Worm (Caenorhabditis elegans) whole organism, L4 larva: Measurements from ENCODE around the gene F33C8.4.
A peak's percentile ranks its signal among the peaks of the same experiment; 100 is the strongest.

ENCODE experiments used
- F10B5.3 ChIP-seq: sonication (generic microtip); optimal IDR thresholded peaks from 2 replicates; lab custom pipeline; 2016; ENCODE audit warnings: mild to moderate bottlenecking, missing genetic modification characterization, missing compliant biosample characterization
- F26F4.8 ChIP-seq: fragments of 200-800 bp; sonication (Bioruptor generic); conservative IDR thresholded peaks from 2 replicates; pipeline ENCODE4 v1.3.6; 2022; ENCODE audit warnings: missing genetic modification characterization, missing compliant biosample characterization
- T20F7.1 ChIP-seq: fragments of 200-800 bp; sonication (Bioruptor generic); optimal IDR thresholded peaks from 2 replicates; lab custom pipeline; 2018; ENCODE audit warnings: mild to moderate bottlenecking, missing genetic modification characterization, missing compliant biosample characterization
- Y105C5A.15 ChIP-seq: fragments of 200-800 bp; sonication (Bioruptor generic); IDR thresholded peaks from 2 replicates; pipeline ENCODE4 v1.3.6; 2022; ENCODE audit warnings: missing genetic modification characterization, missing compliant biosample characterization
- Y48G9A.11 ChIP-seq: fragments of 200-800 bp; sonication (Bioruptor generic); IDR thresholded peaks from 2 replicates; pipeline ENCODE4 v1.3.6; 2022; ENCODE audit warnings: missing genetic modification reagents, missing genetic modification characterization, missing compliant biosample characterization
- aly-2 ChIP-seq: sonication (generic microtip); optimal IDR thresholded peaks from 2 replicates; lab custom pipeline; 2018; ENCODE audit warnings: missing biosample characterization, missing genetic modification characterization
- attf-4 ChIP-seq: sonication (generic microtip); optimal IDR thresholded peaks from 3 replicates; lab custom pipeline; 2017; ENCODE audit warnings: missing biosample characterization, missing genetic modification characterization
- ceh-28 ChIP-seq: fragments of 150-350 bp; optimal IDR thresholded peaks from 2 replicates; lab custom pipeline; 2014; ENCODE audit warnings: missing biosample characterization, missing genetic modification reagents, missing genetic modification characterization
- ceh-32 ChIP-seq: sonication (generic microtip); optimal IDR thresholded peaks from 2 replicates; lab custom pipeline; 2016; ENCODE audit warnings: mild to moderate bottlenecking, missing genetic modification characterization, missing compliant biosample characterization; ENCODE audit not compliant: poor library complexity
- ceh-44 ChIP-seq: fragments of 200-800 bp; sonication (Bioruptor generic); IDR thresholded peaks from 2 replicates; pipeline ENCODE4 v1.3.6; 2022; ENCODE audit warnings: missing genetic modification reagents, missing genetic modification characterization, missing compliant biosample characterization
- ceh-82 ChIP-seq: sonication (generic microtip); optimal IDR thresholded peaks from 2 replicates; lab custom pipeline; 2017; ENCODE audit warnings: missing biosample characterization, missing genetic modification characterization
- cey-2 ChIP-seq: sonication (generic microtip); optimal IDR thresholded peaks from 3 replicates; lab custom pipeline; 2017; ENCODE audit warnings: missing genetic modification characterization, mild to moderate bottlenecking, missing compliant biosample characterization, antibody characterized with exemption, borderline replicate concordance; ENCODE audit not compliant: insufficient read depth
- daf-12 ChIP-seq: fragments of 150-350 bp; optimal IDR thresholded peaks from 2 replicates; lab custom pipeline; 2014; ENCODE audit warnings: missing biosample characterization, missing genetic modification reagents, missing genetic modification characterization
- daf-16 ChIP-seq, 3 experiments: sonication (generic microtip); optimal IDR thresholded peaks; 2 replicates each; lab custom pipeline; 2016 to 2017; ENCODE audit warnings: missing genetic modification characterization in 3 of 3, missing genetic modification reagents in 3 of 3, mild to moderate bottlenecking in 2 of 3, missing compliant biosample characterization in 2 of 3, missing biosample characterization in 1 of 3, moderate library complexity in 1 of 3
- daf-8 ChIP-seq: fragments of 200-800 bp; sonication (Bioruptor generic); IDR thresholded peaks from 2 replicates; pipeline ENCODE4 v1.3.6; 2022; ENCODE audit warnings: missing genetic modification characterization, missing compliant biosample characterization
- dpl-1 ChIP-seq: fragments of 150-350 bp; optimal IDR thresholded peaks from 2 replicates; lab custom pipeline; 2014; ENCODE audit warnings: missing biosample characterization, missing genetic modification reagents, missing genetic modification characterization
- duxl-1 ChIP-seq: sonication (generic microtip); optimal IDR thresholded peaks from 2 replicates; lab custom pipeline; 2016; ENCODE audit warnings: mild to moderate bottlenecking, missing genetic modification characterization, moderate library complexity, missing compliant biosample characterization; ENCODE audit not compliant: poor library complexity
- dve-1 ChIP-seq: sonication (generic microtip); optimal IDR thresholded peaks from 2 replicates; lab custom pipeline; 2017; ENCODE audit warnings: antibody characterized with exemption, mild to moderate bottlenecking, missing genetic modification characterization, missing compliant biosample characterization; ENCODE audit not compliant: insufficient read depth
- egl-27 ChIP-seq: sonication (generic microtip); optimal IDR thresholded peaks from 3 replicates; lab custom pipeline; 2017; ENCODE audit warnings: missing biosample characterization, missing genetic modification reagents, missing genetic modification characterization
- egl-43 ChIP-seq: fragments of 200-800 bp; sonication (Bioruptor generic); IDR thresholded peaks from 2 replicates; pipeline ENCODE4 v1.3.6; 2022; ENCODE audit warnings: missing genetic modification reagents, missing genetic modification characterization, missing compliant biosample characterization
- fkh-10 ChIP-seq: fragments of 150-350 bp; optimal IDR thresholded peaks from 2 replicates; lab custom pipeline; 2014; ENCODE audit warnings: missing biosample characterization, missing genetic modification reagents, missing genetic modification characterization
- hif-1 ChIP-seq, 2 experiments: sonication (generic microtip); optimal IDR thresholded peaks; 2 replicates each; lab custom pipeline; 2016 to 2017; ENCODE audit warnings: missing compliant biosample characterization in 2 of 2, missing genetic modification characterization in 2 of 2, missing genetic modification reagents in 2 of 2, missing genotype in 2 of 2, mild to moderate bottlenecking in 1 of 2
- lin-1 ChIP-seq: fragments of 200-800 bp; sonication (Bioruptor generic); IDR thresholded peaks from 2 replicates; pipeline ENCODE4 v1.3.6; 2022; ENCODE audit warnings: missing genetic modification reagents, missing genetic modification characterization, missing compliant biosample characterization
- lin-29 ChIP-seq: fragments of 200-800 bp; sonication (Bioruptor generic); IDR thresholded peaks from 2 replicates; pipeline ENCODE4 v1.3.6; 2022; ENCODE audit warnings: missing genetic modification reagents, missing genetic modification characterization, missing compliant biosample characterization
- lin-38 ChIP-seq: fragments of 200-800 bp; sonication (Bioruptor generic); IDR thresholded peaks from 2 replicates; pipeline ENCODE4 v1.3.6; 2022; ENCODE audit warnings: missing genetic modification reagents, missing genetic modification characterization, missing compliant biosample characterization
- madf-5 ChIP-seq, 2 experiments: fragments of 200-800 bp; sonication (Bioruptor generic); IDR thresholded peaks; 2 replicates each; pipeline ENCODE4 v1.3.6; 2022; ENCODE audit warnings: missing compliant biosample characterization in 2 of 2, missing genetic modification characterization in 2 of 2
- mdl-1 ChIP-seq, 2 experiments: fragments of 150-350 bp in 1 of 2; sonication (generic microtip) in 1 of 2; optimal IDR thresholded peaks; 2 replicates each; lab custom pipeline; 2014 to 2017; ENCODE audit warnings: missing biosample characterization in 2 of 2, missing genetic modification characterization in 2 of 2
- mdt-29 ChIP-seq: fragments of 200-800 bp; sonication (Bioruptor generic); IDR thresholded peaks from 2 replicates; pipeline ENCODE4 v1.3.6; 2022; ENCODE audit warnings: missing genetic modification reagents, missing genetic modification characterization, missing compliant biosample characterization
- nhr-111 ChIP-seq: fragments of 200-800 bp; sonication (Bioruptor generic); optimal IDR thresholded peaks from 2 replicates; lab custom pipeline; 2018; ENCODE audit warnings: mild to moderate bottlenecking, missing genetic modification characterization, missing compliant biosample characterization
- nhr-25 ChIP-seq: sonication (generic microtip); optimal IDR thresholded peaks from 2 replicates; lab custom pipeline; 2017; ENCODE audit warnings: missing genetic modification characterization, mild to moderate bottlenecking, missing compliant biosample characterization, antibody characterized with exemption, moderate library complexity, borderline replicate concordance; ENCODE audit not compliant: insufficient read depth
- nhr-42 ChIP-seq: fragments of 200-800 bp; sonication (Bioruptor generic); IDR thresholded peaks from 2 replicates; pipeline ENCODE4 v1.3.6; 2022; ENCODE audit warnings: missing genetic modification characterization, missing compliant biosample characterization
- nhr-48 ChIP-seq: sonication (generic microtip); optimal IDR thresholded peaks from 2 replicates; lab custom pipeline; 2016; ENCODE audit warnings: mild to moderate bottlenecking, missing genetic modification characterization, missing compliant biosample characterization
- nhr-6 ChIP-seq: fragments of 150-350 bp; optimal IDR thresholded peaks from 2 replicates; lab custom pipeline; 2014; ENCODE audit warnings: missing biosample characterization, missing genetic modification characterization
- nhr-76 ChIP-seq: fragments of 150-350 bp; optimal IDR thresholded peaks from 2 replicates; lab custom pipeline; 2014; ENCODE audit warnings: missing biosample characterization, missing genetic modification characterization
- set-16 ChIP-seq: fragments of 200-800 bp; sonication (Bioruptor generic); IDR thresholded peaks from 2 replicates; pipeline ENCODE4 v1.3.6; 2022; ENCODE audit warnings: missing genetic modification reagents, missing genetic modification characterization, missing compliant biosample characterization
- spr-3 ChIP-seq: fragments of 200-800 bp; sonication (Bioruptor generic); optimal IDR thresholded peaks from 2 replicates; lab custom pipeline; 2018; ENCODE audit warnings: mild to moderate bottlenecking, missing genetic modification characterization, missing compliant biosample characterization
- tra-1 ChIP-seq: fragments of 200-800 bp; sonication (Bioruptor generic); IDR thresholded peaks from 2 replicates; pipeline ENCODE4 v1.3.6; 2022; ENCODE audit warnings: missing genetic modification reagents, missing genetic modification characterization, missing compliant biosample characterization
- unc-130 ChIP-seq: sonication (generic microtip); optimal IDR thresholded peaks from 2 replicates; lab custom pipeline; 2016; ENCODE audit warnings: missing genetic modification reagents, missing genetic modification characterization, missing compliant biosample characterization
- unc-39 ChIP-seq: sonication (generic microtip); optimal IDR thresholded peaks from 2 replicates; lab custom pipeline; 2017; ENCODE audit warnings: missing biosample characterization, missing genetic modification characterization
- unc-62 ChIP-seq, 3 experiments: fragments of 150-350 bp in 1 of 3; sonication (generic microtip); optimal IDR thresholded peaks in 2 of 3; peaks in 1 of 3; 1 replicate in 1 of 3; 2 replicates in 2 of 3; lab custom pipeline; 2014 to 2017; ENCODE audit warnings: missing biosample characterization in 3 of 3, missing genetic modification characterization in 3 of 3, missing genetic modification reagents in 3 of 3, missing genotype in 1 of 3
- zag-1 ChIP-seq: fragments of 150-350 bp; optimal IDR thresholded peaks from 2 replicates; lab custom pipeline; 2014; ENCODE audit warnings: missing biosample characterization, missing genetic modification characterization
- zip-2 ChIP-seq: fragments of 150-350 bp; optimal IDR thresholded peaks from 2 replicates; lab custom pipeline; 2014; ENCODE audit warnings: missing biosample characterization, missing genetic modification characterization
- ztf-7 ChIP-seq: fragments of 150-350 bp; optimal IDR thresholded peaks from 2 replicates; lab custom pipeline; 2014; ENCODE audit warnings: missing biosample characterization, missing genetic modification characterization

The F33C8.4 gene

ce11 chrX:14746948-14747347, 14.9 kb downstream of the F33C8.4 start, which contains the start of gene C05G5.2 (continued):
- TF ChIP-seq duxl-1 (tag; lab: Kevin White, UChicago), result peak; percentile 59
- no peak for TF ChIP-seq F26F4.8 (GFP tag; lab: Robert Waterston, UW)
- peak in 1 of 2 experiments; percentile 75 for TF ChIP-seq hif-1 (tag; optimal IDR thresholded peaks at IDR 0.05; lab: Kevin White, UChicago)
- peak; percentile 83 for TF ChIP-seq nhr-25 (tag; lab: Kevin White, UChicago)
- TF ChIP-seq ztf-7 (tag; lab: Kevin White, UChicago), result peak; percentile 58
- peak; percentile 0 to 38 for TF ChIP-seq daf-16 (GFP tag; optimal IDR thresholded peaks at IDR 0.05; lab: Kevin White, UChicago)
- peak; percentile 98 for TF ChIP-seq daf-16 (tag; optimal IDR thresholded peaks at IDR 0.05; lab: Kevin White, UChicago)
- TF ChIP-seq egl-43 (GFP tag; lab: Robert Waterston, UW), result no peak
- TF ChIP-seq cey-2 (tag; lab: Kevin White, UChicago), result peak; percentile 6
- 0 out of 2 replicates have a peak, but pooled peaks have one; percentile 33 for TF ChIP-seq nhr-42 (GFP tag; lab: Robert Waterston, UW)
- TF ChIP-seq dpl-1, result peak; percentile 77
- TF ChIP-seq T20F7.1 (GFP tag; lab: Kevin White, UChicago), result peak; percentile 83
- TF ChIP-seq unc-62 (GFP tag; optimal IDR thresholded peaks at IDR 0.05 in 1 of 2; lab: Kevin White, UChicago), result peak in 1 of 2 experiments; percentile 69
- no peak for TF ChIP-seq unc-62 (tag; optimal IDR thresholded peaks at IDR 0.05; lab: Kevin White, UChicago)
- TF ChIP-seq nhr-48 (tag; lab: Kevin White, UChicago), result peak; percentile 76
- TF ChIP-seq mdt-29 (GFP tag; lab: Robert Waterston, UW), result no peak
- TF ChIP-seq egl-27 (tag; lab: Kevin White, UChicago), result no peak
- TF ChIP-seq lin-29, result no peak
- TF ChIP-seq, all 104 proteins: peak for 49

ce11 chrX:14751911-14752310, 19.8 kb downstream of the F33C8.4 start, which contains the start of gene C05G5.3:
TSS of gene C05G5.3 (minus strand) at chrX:14752011.
- TF ChIP-seq nhr-76, result no peak
- no peak for TF ChIP-seq dve-1
- no peak for TF ChIP-seq set-16 (GFP tag; lab: Robert Waterston, UW)
- TF ChIP-seq ceh-44 (GFP tag; lab: Robert Waterston, UW), result no peak
- no peak for TF ChIP-seq nhr-111
- no peak for TF ChIP-seq daf-8 (GFP tag; lab: Robert Waterston, UW)
- TF ChIP-seq Y105C5A.15, result no peak
- TF ChIP-seq F26F4.8 (GFP tag; lab: Robert Waterston, UW), result no peak
- no peak for TF ChIP-seq lin-38 (GFP tag; lab: Robert Waterston, UW)
- no peak for TF ChIP-seq egl-27 (tag; lab: Kevin White, UChicago)
- TF ChIP-seq F10B5.3 (tag; lab: Kevin White, UChicago), result no peak
- TF ChIP-seq zip-2 (tag; lab: Kevin White, UChicago), result no peak
- TF ChIP-seq tra-1 (GFP tag; lab: Robert Waterston, UW), result no peak
- no peak for TF ChIP-seq daf-12 (tag; lab: Kevin White, UChicago)
- no peak for TF ChIP-seq mdl-1 (tag; optimal IDR thresholded peaks at IDR 0.05; lab: Kevin White, UChicago)
- TF ChIP-seq fkh-10 (GFP tag; lab: Kevin White, UChicago), result no peak
- no peak for TF ChIP-seq Y48G9A.11

ce11 chrX:14753514-14754076, 21.5 kb downstream of the F33C8.4 start, which contains the start of gene sucl-1:
TSS of gene sucl-1 (plus strand) at chrX:14754026.
- peak; percentile 33 to 92 for TF ChIP-seq daf-16 (GFP tag; optimal IDR thresholded peaks at IDR 0.05; lab: Kevin White, UChicago)
- TF ChIP-seq daf-16 (tag; optimal IDR thresholded peaks at IDR 0.05; lab: Kevin White, UChicago), result peak; percentile 87
- TF ChIP-seq ceh-28 (tag; lab: Kevin White, UChicago), result peak; percentile 21
- TF ChIP-seq lin-1, result peak; percentile 83
- TF ChIP-seq daf-8 (GFP tag; lab: Robert Waterston, UW), result no peak
- TF ChIP-seq spr-3 (GFP tag; lab: Kevin White, UChicago), result no peak
- TF ChIP-seq nhr-48 (tag; lab: Kevin White, UChicago), result peak; percentile 74
- TF ChIP-seq dve-1, result peak; percentile 93
- no peak for TF ChIP-seq unc-39 (tag; lab: Kevin White, UChicago)
- no peak for TF ChIP-seq aly-2 (tag; lab: Kevin White, UChicago)
- TF ChIP-seq zag-1 (tag; lab: Kevin White, UChicago), result no peak
- no peak for TF ChIP-seq attf-4
- no peak for TF ChIP-seq mdt-29 (GFP tag; lab: Robert Waterston, UW)
- no peak for TF ChIP-seq unc-130
- TF ChIP-seq F26F4.8 (GFP tag; lab: Robert Waterston, UW), result no peak
- TF ChIP-seq nhr-6 (tag; lab: Kevin White, UChicago), result peak; percentile 95
- TF ChIP-seq daf-12 (tag; lab: Kevin White, UChicago), result no peak
- no peak for TF ChIP-seq madf-5 (GFP tag; IDR thresholded peaks at IDR 0.05; lab: Robert Waterston, UW)
- no peak for TF ChIP-seq ceh-82 (tag; lab: Kevin White, UChicago)
- TF ChIP-seq nhr-25 (tag; lab: Kevin White, UChicago), result peak; percentile 85
- peak; percentile 7 for TF ChIP-seq ceh-32
- TF ChIP-seq nhr-76, result no peak
- TF ChIP-seq egl-27 (tag; lab: Kevin White, UChicago), result no peak
- TF ChIP-seq fkh-10 (GFP tag; lab: Kevin White, UChicago), result peak; percentile 62
